Worm (Caenorhabditis elegans) whole organism, mixed stage, embryonic: ENCODE results near the gene Y54G2A.50.

Experiments used
- bed-3 ChIP-seq: fragments of 200-800 bp; sonication (Bioruptor generic); optimal IDR thresholded peaks from 3 replicates; lab custom pipeline; 2018; ENCODE audit warnings: mild to moderate bottlenecking, missing genetic modification characterization, moderate library complexity, missing compliant biosample characterization
- drap-1 ChIP-seq: fragments of 200-800 bp; sonication (Bioruptor generic); optimal IDR thresholded peaks from 3 replicates; lab custom pipeline; 2018; ENCODE audit warnings: mild to moderate bottlenecking, missing genetic modification characterization, missing compliant biosample characterization
- elt-1 ChIP-seq: sonication (generic microtip); optimal IDR thresholded peaks from 2 replicates; lab custom pipeline; 2017; ENCODE audit warnings: missing genetic modification characterization, mild to moderate bottlenecking, missing compliant biosample characterization, antibody characterized with exemption, moderate library complexity, borderline replicate concordance; ENCODE audit not compliant: insufficient read depth
- elt-3 ChIP-seq: fragments of 150-350 bp; optimal IDR thresholded peaks from 2 replicates; lab custom pipeline; 2014; ENCODE audit warnings: missing biosample characterization, missing genetic modification characterization
- nhr-28 ChIP-seq: fragments of 150-350 bp; optimal IDR thresholded peaks from 2 replicates; lab custom pipeline; 2014; ENCODE audit warnings: missing biosample characterization, missing genetic modification characterization
- nhr-76 ChIP-seq: sonication (generic microtip); optimal IDR thresholded peaks from 2 replicates; lab custom pipeline; 2017; ENCODE audit warnings: missing biosample characterization, missing genetic modification characterization
- snpc-4 ChIP-seq: fragments of 150-350 bp; optimal IDR thresholded peaks from 2 replicates; lab custom pipeline; 2014; ENCODE audit warnings: missing biosample characterization, missing genetic modification characterization
- sptf-1 ChIP-seq: sonication (generic microtip); optimal IDR thresholded peaks from 2 replicates; lab custom pipeline; 2017; ENCODE audit warnings: mild to moderate bottlenecking, missing genetic modification characterization, moderate library complexity, missing compliant biosample characterization
- unc-39 ChIP-seq: fragments of 150-350 bp; optimal IDR thresholded peaks from 2 replicates; lab custom pipeline; 2014; ENCODE audit warnings: missing biosample characterization, missing genetic modification characterization
- unc-62 ChIP-seq: fragments of 150-350 bp; optimal IDR thresholded peaks from 2 replicates; lab custom pipeline; 2014; ENCODE audit warnings: missing biosample characterization, missing genetic modification reagents, missing genetic modification characterization
- ztf-11 ChIP-seq: fragments of 150-350 bp; optimal IDR thresholded peaks from 2 replicates; lab custom pipeline; 2014; ENCODE audit warnings: missing biosample characterization, missing genetic modification characterization

DNA sequence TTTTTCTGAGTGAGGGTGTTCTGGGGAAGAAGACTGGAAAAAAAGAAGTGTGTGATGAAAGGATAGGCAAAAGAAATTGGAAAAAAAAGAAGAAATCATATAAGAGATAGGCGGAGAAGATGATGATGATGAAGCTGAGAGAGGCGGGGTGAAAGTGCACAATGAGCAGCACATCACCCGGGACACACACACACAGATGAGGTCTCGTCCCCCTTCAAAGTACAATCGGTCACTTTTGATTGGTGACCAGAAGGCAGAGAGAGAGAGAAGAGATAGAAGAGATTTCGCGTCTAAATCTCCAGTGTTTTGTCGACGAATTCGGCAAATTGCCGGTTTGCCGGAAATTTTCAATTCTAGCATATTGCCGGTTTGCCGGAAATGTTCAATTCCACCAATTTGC, 32.6 kb upstream of the Y54G2A.50 start:
- TF ChIP-seq snpc-4 (tag; lab: Kevin White, UChicago) (no peak), unc-39 (no peak), bed-3 (GFP tag; lab: Kevin White, UChicago) (no peak), elt-1 (tag; lab: Kevin White, UChicago) (no peak), unc-62 (peak; percentile 39), ztf-11 (tag; lab: Kevin White, UChicago) (no peak), elt-3 (tag; lab: Kevin White, UChicago) (no peak), nhr-28 (tag; lab: Kevin White, UChicago) (no peak), nhr-76 (no peak), sptf-1 (tag; lab: Kevin White, UChicago) (no peak), drap-1 (GFP tag; lab: Kevin White, UChicago) (no peak)
